Fruit fly (Drosophila melanogaster): ENCODE measurements around the gene TTLL3A.

dm6 chr2L:6698387-6698786 lies 41.6 kb downstream of the TTLL3A start:
- no peak for TF ChIP-seq CTCF (optimal IDR thresholded peaks at IDR 0.05)
- no peak for TF ChIP-seq CG8478 (optimal IDR thresholded peaks at IDR 0.05)

All from S2 (cell line).